Worm (Caenorhabditis elegans): ENCODE measurements around the gene nhr-121.
"Not testable (repeated sequence)": the region's sequence is repeated elsewhere in the genome, so short reads cannot be mapped to it uniquely, and the experiment has no call there.

DNA sequence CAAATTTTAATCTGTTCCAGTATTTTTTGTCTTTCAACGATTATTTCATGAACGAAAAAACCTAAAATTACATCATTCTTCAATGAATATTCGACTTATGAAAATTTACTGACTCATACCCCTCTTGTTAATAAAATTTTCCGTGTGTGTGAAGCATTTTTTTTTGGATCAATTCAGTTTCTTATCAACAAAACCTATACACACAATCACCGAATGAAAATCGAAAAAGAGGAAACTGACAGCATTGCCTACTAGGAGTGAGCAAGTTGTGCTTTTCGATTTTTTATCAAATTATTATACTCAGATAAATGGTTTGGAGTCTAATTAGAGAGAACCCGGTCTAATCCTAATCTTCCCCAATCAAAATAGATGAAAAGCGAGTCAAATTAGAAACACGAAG lies 4.1 kb upstream of the nhr-121 start, which contains the start of gene E02H9.3:
- TF ChIP-seq ama-1 (optimal IDR thresholded peaks at IDR 0.05); ama-1 (GFP tag; optimal IDR thresholded peaks at IDR 0.05); sea-2 (GFP tag; IDR thresholded peaks at IDR 0.05); snpc-4 (GFP tag; optimal IDR thresholded peaks at IDR 0.05); snpc-4 (tag; optimal IDR thresholded peaks at IDR 0.05); T07F8.4 (tag; optimal IDR thresholded peaks at IDR 0.05); athp-1 (tag; optimal IDR thresholded peaks at IDR 0.05); B0336.3 (GFP tag; IDR thresholded peaks at IDR 0.05); dpl-1 (GFP tag; optimal IDR thresholded peaks at IDR 0.05); pbrm-1 (GFP tag; IDR thresholded peaks at IDR 0.05): not testable (repeated sequence)

All from whole organism, young adult.